Worm (Caenorhabditis elegans): ENCODE results near the gene F39F10.5.
A peak's percentile ranks its signal among the peaks of the same experiment; 100 is the strongest.

F39F10.5 gene

ce11 chrX:16880426-16880825 lies 33.1 kb downstream of the F39F10.5 start, which contains the start of gene acs-9:
Gene acs-9 (minus strand): TSS chrX:16880526.
- TF ChIP-seq ceh-39 (tag; optimal IDR thresholded peaks at IDR 0.05) (no peak), cnd-1 (tag; optimal IDR thresholded peaks at IDR 0.05) (no peak), blmp-1 (tag; optimal IDR thresholded peaks at IDR 0.05) (no peak), unc-120 (tag; optimal IDR thresholded peaks at IDR 0.05; ENCODE audit: poor library complexity, severe bottlenecking) (no peak), elt-1 (tag; optimal IDR thresholded peaks at IDR 0.05; ENCODE audit: borderline replicate concordance, insufficient read depth) (no peak), bed-3 (GFP tag; optimal IDR thresholded peaks at IDR 0.05) (no peak), elt-3 (tag; optimal IDR thresholded peaks at IDR 0.05) (no peak), ztf-11 (tag; optimal IDR thresholded peaks at IDR 0.05) (no peak), snpc-4 (tag; optimal IDR thresholded peaks at IDR 0.05) (no peak), ham-2 (GFP tag; optimal IDR thresholded peaks at IDR 0.05) (no peak), pha-4 (tag; optimal IDR thresholded peaks at IDR 0.05) (no peak), nhr-12 (tag; optimal IDR thresholded peaks at IDR 0.05) (no peak), flh-1 (GFP tag; optimal IDR thresholded peaks at IDR 0.05) (no peak), mls-2 (tag; optimal IDR thresholded peaks at IDR 0.05) (no peak)

ce11 chrX:16872446-16872962 lies 41.1 kb downstream of the F39F10.5 start, which contains the start of gene T20F7.1:
Gene T20F7.1 (plus strand): TSS chrX:16872912.
- TF ChIP-seq mls-2 (tag; optimal IDR thresholded peaks at IDR 0.05), result peak; percentile 67
- TF ChIP-seq flh-1 (GFP tag; optimal IDR thresholded peaks at IDR 0.05), result no peak
- no peak for TF ChIP-seq sem-2 (GFP tag; optimal IDR thresholded peaks at IDR 0.05)
- TF ChIP-seq unc-120 (tag; optimal IDR thresholded peaks at IDR 0.05; ENCODE audit: poor library complexity, severe bottlenecking), result peak; percentile 88
- TF ChIP-seq zip-8 (tag; optimal IDR thresholded peaks at IDR 0.05), result no peak
- TF ChIP-seq hlh-1 (tag; optimal IDR thresholded peaks at IDR 0.05), result peak; percentile 61
- no peak for TF ChIP-seq nhr-237 (tag; optimal IDR thresholded peaks at IDR 0.05)
- TF ChIP-seq elt-3 (tag; optimal IDR thresholded peaks at IDR 0.05), result no peak
- peak; percentile 54 for TF ChIP-seq lin-13 (tag; optimal IDR thresholded peaks at IDR 0.05)
- no peak for TF ChIP-seq ceh-43 (GFP tag; optimal IDR thresholded peaks at IDR 0.05)
- no peak for TF ChIP-seq ztf-11 (tag; optimal IDR thresholded peaks at IDR 0.05)
- peak; percentile 12 for TF ChIP-seq cnd-1 (tag; optimal IDR thresholded peaks at IDR 0.05)
- TF ChIP-seq lsy-2 (tag; optimal IDR thresholded peaks at IDR 0.05), result peak; percentile 16
- peak; percentile 51 for TF ChIP-seq mep-1 (tag; optimal IDR thresholded peaks at IDR 0.05)
- TF ChIP-seq tbx-8 (GFP tag; optimal IDR thresholded peaks at IDR 0.05), result no peak
- TF ChIP-seq unc-62 (GFP tag; optimal IDR thresholded peaks at IDR 0.05), result no peak
- TF ChIP-seq pha-4 (tag; optimal IDR thresholded peaks at IDR 0.05), result peak; percentile 76
- no peak for TF ChIP-seq sptf-1 (tag; optimal IDR thresholded peaks at IDR 0.05)
- TF ChIP-seq elt-1 (tag; optimal IDR thresholded peaks at IDR 0.05; ENCODE audit: borderline replicate concordance, insufficient read depth), result no peak

ce11 chrX:16871355-16871754 lies 42.2 kb downstream of the F39F10.5 start:
- no peak for TF ChIP-seq elt-3 (tag; optimal IDR thresholded peaks at IDR 0.05)
- no peak for TF ChIP-seq elt-1 (tag; optimal IDR thresholded peaks at IDR 0.05; ENCODE audit: borderline replicate concordance, insufficient read depth)
- no peak for TF ChIP-seq cnd-1 (tag; optimal IDR thresholded peaks at IDR 0.05)
- TF ChIP-seq snpc-4 (tag; optimal IDR thresholded peaks at IDR 0.05), result no peak
- TF ChIP-seq unc-120 (tag; optimal IDR thresholded peaks at IDR 0.05; ENCODE audit: poor library complexity, severe bottlenecking), result no peak
- no peak for TF ChIP-seq sptf-1 (tag; optimal IDR thresholded peaks at IDR 0.05)
- no peak for TF ChIP-seq blmp-1 (tag; optimal IDR thresholded peaks at IDR 0.05)
- TF ChIP-seq lsy-2 (tag; optimal IDR thresholded peaks at IDR 0.05), result no peak
- TF ChIP-seq sem-2 (GFP tag; optimal IDR thresholded peaks at IDR 0.05), result no peak
- TF ChIP-seq zip-8 (tag; optimal IDR thresholded peaks at IDR 0.05), result no peak
- no peak for TF ChIP-seq nhr-237 (tag; optimal IDR thresholded peaks at IDR 0.05)
- no peak for TF ChIP-seq ztf-11 (tag; optimal IDR thresholded peaks at IDR 0.05)
- no peak for TF ChIP-seq bed-3 (GFP tag; optimal IDR thresholded peaks at IDR 0.05)
- no peak for TF ChIP-seq ham-2 (GFP tag; optimal IDR thresholded peaks at IDR 0.05)
- TF ChIP-seq lin-13 (tag; optimal IDR thresholded peaks at IDR 0.05), result no peak
- TF ChIP-seq mls-2 (tag; optimal IDR thresholded peaks at IDR 0.05), result no peak
- no peak for TF ChIP-seq M03D4.4 (tag; optimal IDR thresholded peaks at IDR 0.05)
- TF ChIP-seq ceh-83 (GFP tag; optimal IDR thresholded peaks at IDR 0.05), result no peak
- TF ChIP-seq mab-5 (tag; optimal IDR thresholded peaks at IDR 0.05), result no peak
- no peak for TF ChIP-seq hlh-1 (tag; optimal IDR thresholded peaks at IDR 0.05)

- TF ChIP-seq tbx-8 (GFP tag; optimal IDR thresholded peaks at IDR 0.05), result no peak
- no peak for TF ChIP-seq drap-1 (GFP tag; optimal IDR thresholded peaks at IDR 0.05)
- no peak for TF ChIP-seq cnd-1 (tag; optimal IDR thresholded peaks at IDR 0.05)
- TF ChIP-seq M03D4.4 (tag; optimal IDR thresholded peaks at IDR 0.05), result no peak
- no peak for TF ChIP-seq blmp-1 (tag; optimal IDR thresholded peaks at IDR 0.05)
- TF ChIP-seq bed-3 (GFP tag; optimal IDR thresholded peaks at IDR 0.05), result no peak
- TF ChIP-seq zip-8 (tag; optimal IDR thresholded peaks at IDR 0.05), result no peak
- TF ChIP-seq nhr-237 (tag; optimal IDR thresholded peaks at IDR 0.05), result no peak
- no peak for TF ChIP-seq ceh-39 (tag; optimal IDR thresholded peaks at IDR 0.05)
- TF ChIP-seq unc-39 (tag; optimal IDR thresholded peaks at IDR 0.05), result no peak
- no peak for TF ChIP-seq nhr-2 (tag; optimal IDR thresholded peaks at IDR 0.05)
- no peak for TF ChIP-seq mep-1 (tag; optimal IDR thresholded peaks at IDR 0.05)
- TF ChIP-seq pha-4 (tag; optimal IDR thresholded peaks at IDR 0.05), result no peak
- TF ChIP-seq nhr-76 (tag; optimal IDR thresholded peaks at IDR 0.05), result no peak
- TF ChIP-seq lin-13 (tag; optimal IDR thresholded peaks at IDR 0.05), result no peak
- TF ChIP-seq ztf-11 (tag; optimal IDR thresholded peaks at IDR 0.05), result no peak
- TF ChIP-seq unc-120 (tag; optimal IDR thresholded peaks at IDR 0.05; ENCODE audit: poor library complexity, severe bottlenecking), result no peak
These were observed 44.6 kb downstream of the F39F10.5 start, which contains the start of gene aakg-2 for ce11 chrX:16868931-16869330. Gene aakg-2 (minus strand): TSS chrX:16869031.
